Worm (Caenorhabditis elegans) whole organism, L2 larva: ENCODE results near the gene sptl-3.

Experiments used
- ceh-82 ChIP-seq: fragments of 150-350 bp; optimal IDR thresholded peaks from 2 replicates; lab custom pipeline; 2014; ENCODE audit warnings: missing biosample characterization, missing genetic modification characterization
- crh-2 ChIP-seq: sonication (generic microtip); optimal IDR thresholded peaks from 2 replicates; lab custom pipeline; 2017; ENCODE audit warnings: missing biosample characterization, missing genetic modification characterization
- egl-27 ChIP-seq: sonication (generic microtip); optimal IDR thresholded peaks from 3 replicates; lab custom pipeline; 2017; ENCODE audit warnings: missing biosample characterization, missing genetic modification reagents, missing genetic modification characterization
- elt-1 ChIP-seq: fragments of 150-350 bp; optimal IDR thresholded peaks from 2 replicates; lab custom pipeline; 2014; ENCODE audit warnings: missing biosample characterization, missing genetic modification characterization
- fos-1 ChIP-seq: fragments of 150-350 bp; optimal IDR thresholded peaks from 2 replicates; lab custom pipeline; 2014; ENCODE audit warnings: missing biosample characterization, missing genetic modification characterization
- nhr-12 ChIP-seq: fragments of 150-350 bp; optimal IDR thresholded peaks from 2 replicates; lab custom pipeline; 2014; ENCODE audit warnings: missing biosample characterization, missing genetic modification characterization
- nhr-21 ChIP-seq: fragments of 150-350 bp; optimal IDR thresholded peaks from 2 replicates; lab custom pipeline; 2014; ENCODE audit warnings: missing biosample characterization, missing genetic modification characterization
- unc-39 ChIP-seq: fragments of 150-350 bp; optimal IDR thresholded peaks from 2 replicates; lab custom pipeline; 2014; ENCODE audit warnings: missing biosample characterization, missing genetic modification characterization
- zag-1 ChIP-seq: fragments of 150-350 bp; optimal IDR thresholded peaks from 2 replicates; lab custom pipeline; 2014; ENCODE audit warnings: missing biosample characterization, missing genetic modification characterization
- ztf-4 ChIP-seq: fragments of 150-350 bp; optimal IDR thresholded peaks from 2 replicates; lab custom pipeline; 2014; ENCODE audit warnings: missing biosample characterization, missing genetic modification characterization

DNA sequence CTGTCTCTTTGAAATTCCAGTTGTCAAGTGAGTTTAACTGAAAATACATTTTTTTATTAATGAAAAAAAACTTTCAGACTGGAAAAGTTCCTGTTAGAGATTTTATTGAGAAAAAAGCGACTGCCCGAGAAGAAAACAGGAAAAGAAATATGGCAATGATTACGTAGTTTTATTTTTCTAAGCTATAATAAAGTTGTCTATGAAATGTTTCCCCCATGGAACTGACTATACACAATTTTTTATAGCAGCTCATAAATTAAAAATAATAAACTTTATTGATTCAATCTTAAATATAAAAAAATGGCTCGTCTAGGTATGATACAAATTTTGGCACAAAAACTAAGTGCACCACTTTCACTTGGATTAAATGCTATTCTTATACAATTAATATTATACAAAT lies 9.4 kb downstream of the sptl-3 start, which contains the start of gene C06B3.1:
- TF ChIP-seq nhr-12, result no peak
- TF ChIP-seq ceh-82, result no peak
- TF ChIP-seq fos-1 (tag; lab: Kevin White, UChicago), result no peak
- TF ChIP-seq crh-2 (tag; lab: Kevin White, UChicago), result no peak
- TF ChIP-seq egl-27 (tag; lab: Kevin White, UChicago), result no peak
- no peak for TF ChIP-seq unc-39 (tag; lab: Kevin White, UChicago)
- TF ChIP-seq nhr-21 (tag; lab: Kevin White, UChicago), result no peak
- no peak for TF ChIP-seq elt-1
- no peak for TF ChIP-seq zag-1 (tag; lab: Kevin White, UChicago)
- no peak for TF ChIP-seq ztf-4 (tag; lab: Kevin White, UChicago)
